Fruit fly (Drosophila melanogaster): ENCODE results near the gene croc.

croc gene

DNA sequence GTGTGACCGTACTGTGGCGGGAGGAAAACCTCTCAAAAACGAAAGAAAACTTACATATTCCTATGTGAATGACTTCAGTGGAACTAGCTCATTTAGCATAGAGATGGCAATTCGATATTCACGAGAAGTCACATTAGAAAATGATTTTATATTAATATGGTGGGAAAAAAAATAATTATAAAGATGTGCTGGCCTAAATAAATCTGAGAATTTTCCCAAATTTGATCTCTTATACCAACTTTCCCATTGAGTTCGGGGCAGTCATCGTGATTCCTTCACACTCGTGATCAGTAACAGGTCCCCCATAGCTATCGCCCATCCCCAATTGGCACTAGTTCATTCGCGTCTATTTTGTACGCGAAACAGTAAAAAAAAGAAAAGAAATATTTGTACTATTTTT, 43.2 kb downstream of the croc start, which contains the start of the genes barc and Aef1 (continued):
- TF ChIP-seq CG30020 (tag; optimal IDR thresholded peaks at IDR 0.05), result peak; percentile 79
- peak; percentile 72 to 91 for TF ChIP-seq chif (GFP tag; optimal IDR thresholded peaks at IDR 0.05)
- peak; percentile 80 for TF ChIP-seq CG31224 (GFP tag; IDR thresholded peaks at IDR 0.05)
- TF ChIP-seq NC2β (GFP tag; optimal IDR thresholded peaks at IDR 0.05), result peak; percentile 77
- TF ChIP-seq Atf3 (GFP tag; optimal IDR thresholded peaks at IDR 0.05), result peak; percentile 88
- TF ChIP-seq CG1529 (GFP tag; optimal IDR thresholded peaks at IDR 0.05), result peak; percentile 54
- TF ChIP-seq eyg (GFP tag; optimal IDR thresholded peaks at IDR 0.05), result peak; percentile 54
- TF ChIP-seq Meics (GFP tag; optimal IDR thresholded peaks at IDR 0.05), result peak; percentile 76
- TF ChIP-seq CG1603 (tag; optimal IDR thresholded peaks at IDR 0.05), result peak; percentile 63
- TF ChIP-seq CG9609 (GFP tag; optimal IDR thresholded peaks at IDR 0.05), result peak; percentile 80
- TF ChIP-seq Oaz (GFP tag; IDR thresholded peaks at IDR 0.05), result peak; percentile 69
- TF ChIP-seq kni (GFP tag; optimal IDR thresholded peaks at IDR 0.05), result no peak
- TF ChIP-seq pnt (GFP tag; optimal IDR thresholded peaks at IDR 0.05), result peak; percentile 91
- TF ChIP-seq ttk (GFP tag; IDR thresholded peaks at IDR 0.05), result peak; percentile 88
- no peak; the same call in 1 of the 2 replicates for TF ChIP-seq crol (GFP tag; IDR thresholded peaks at IDR 0.05)
- TF ChIP-seq Tbp (GFP tag; optimal IDR thresholded peaks at IDR 0.05), result no peak
- TF ChIP-seq CkIIα-i1 (GFP tag; IDR thresholded peaks at IDR 0.05), result peak; percentile 35; the same call in 1 of the 2 replicates
- peak; percentile 2 for TF ChIP-seq CG31365 (tag; optimal IDR thresholded peaks at IDR 0.05)
- TF ChIP-seq CG34376 (GFP tag; optimal IDR thresholded peaks at IDR 0.05), result peak; percentile 64
- peak; percentile 48; the same call in 1 of the 2 replicates for TF ChIP-seq Lim3 (GFP tag; IDR thresholded peaks at IDR 0.05)
- TF ChIP-seq Poxn (GFP tag; IDR thresholded peaks at IDR 0.05), result peak; percentile 77
- peak; percentile 87 for TF ChIP-seq Mad (GFP tag; optimal IDR thresholded peaks at IDR 0.05)
- peak; percentile 77 for TF ChIP-seq Antp (GFP tag; optimal IDR thresholded peaks at IDR 0.05)
- peak; percentile 71 for TF ChIP-seq jumu (GFP tag; optimal IDR thresholded peaks at IDR 0.05)
- TF ChIP-seq CG9932 (GFP tag; IDR thresholded peaks at IDR 0.05), result peak; percentile 96
- peak; percentile 92 for TF ChIP-seq dysf (GFP tag; IDR thresholded peaks at IDR 0.05)
- TF ChIP-seq NK7.1 (GFP tag; optimal IDR thresholded peaks at IDR 0.05), result no peak
- TF ChIP-seq CG12071 (GFP tag; optimal IDR thresholded peaks at IDR 0.05), result no peak
- TF ChIP-seq hb (GFP tag; IDR thresholded peaks at IDR 0.05; ENCODE audit: partially characterized antibody), result peak; percentile 88
- TF ChIP-seq tx (GFP tag; optimal IDR thresholded peaks at IDR 0.05), result peak; percentile 89
- TF ChIP-seq CG3281 (GFP tag; optimal IDR thresholded peaks at IDR 0.05), result peak; percentile 77
- TF ChIP-seq bowl (GFP tag; IDR thresholded peaks at IDR 0.05), result no peak
- TF ChIP-seq Mes4 (GFP tag; optimal IDR thresholded peaks at IDR 0.05), result peak; percentile 49
- TF ChIP-seq zf30C (GFP tag; optimal IDR thresholded peaks at IDR 0.05), result no peak
- TF ChIP-seq CG9797 (GFP tag; optimal IDR thresholded peaks at IDR 0.05), result peak; percentile 72
- peak; percentile 68 for TF ChIP-seq CG11723 (GFP tag; optimal IDR thresholded peaks at IDR 0.05)
- TF ChIP-seq unc-4 (GFP tag; IDR thresholded peaks at IDR 0.05; ENCODE audit: partially characterized antibody), result peak; percentile 80
- TF ChIP-seq danr (GFP tag; IDR thresholded peaks at IDR 0.05), result peak; percentile 82; the same call in 1 of the 2 replicates
- peak; percentile 93 for TF ChIP-seq CG6272 (GFP tag; IDR thresholded peaks at IDR 0.05)
- TF ChIP-seq NC2α (GFP tag; optimal IDR thresholded peaks at IDR 0.05), result peak; percentile 53
- TF ChIP-seq kah (GFP tag; optimal IDR thresholded peaks at IDR 0.05), result peak; percentile 43
- TF ChIP-seq Awh (GFP tag; IDR thresholded peaks at IDR 0.05), result peak; percentile 75
- TF ChIP-seq CG11504 (tag; optimal IDR thresholded peaks at IDR 0.05), result no peak
- TF ChIP-seq en (GFP tag; optimal IDR thresholded peaks at IDR 0.05), result peak; percentile 42
- TF ChIP-seq Chrac-16 (GFP tag; optimal IDR thresholded peaks at IDR 0.05), result peak; percentile 94
- peak; percentile 91 for TF ChIP-seq inv (GFP tag; IDR thresholded peaks at IDR 0.05; ENCODE audit: partially characterized antibody)
- TF ChIP-seq CG10543 (GFP tag; optimal IDR thresholded peaks at IDR 0.05), result peak; percentile 84
- no peak for TF ChIP-seq Trl (optimal IDR thresholded peaks at IDR 0.05)
- peak; percentile 78 for TF ChIP-seq Trl (GFP tag; optimal IDR thresholded peaks at IDR 0.05)
- TF ChIP-seq insv (GFP tag; optimal IDR thresholded peaks at IDR 0.05), result peak in 1 of 2 experiments; percentile 25
- peak; percentile 73; the same call in 2 of the 3 replicates for TF ChIP-seq CG6791 (GFP tag; IDR thresholded peaks at IDR 0.05; ENCODE audit: partially characterized antibody)
- TF ChIP-seq H2.0 (GFP tag; IDR thresholded peaks at IDR 0.05), result peak; percentile 84
